Fruit fly (Drosophila melanogaster) whole organism, embryonic: Measurements from ENCODE around the gene Phyhd1.

Experiments used
- CG11696 ChIP-seq: fragments of 200-800 bp; sonication (Bioruptor generic); IDR thresholded peaks from 2 replicates; pipeline ENCODE4 v1.3.6; 2022; ENCODE audit warnings: missing biosample characterization, missing genetic modification characterization
- CG13424 ChIP-seq: fragments of 200-800 bp; sonication (Bioruptor generic); optimal IDR thresholded peaks from 2 replicates; lab custom pipeline; 2019; ENCODE audit warnings: missing biosample characterization, mild to moderate bottlenecking, missing genetic modification characterization, moderate library complexity
- CG14441 ChIP-seq: fragments of 200-800 bp; sonication (Bioruptor generic); IDR thresholded peaks from 2 replicates; pipeline ENCODE4 v1.3.6; 2022; ENCODE audit warnings: missing biosample characterization, missing genetic modification characterization
- CG15601 ChIP-seq: fragments of 200-800 bp; sonication (Bioruptor generic); optimal IDR thresholded peaks from 3 replicates; lab custom pipeline; 2019; ENCODE audit warnings: missing biosample characterization, mild to moderate bottlenecking, missing genetic modification characterization, moderate library complexity
- CG17612 ChIP-seq: fragments of 200-800 bp; sonication (Bioruptor generic); IDR thresholded peaks from 2 replicates; pipeline ENCODE4 v1.3.6; 2022; ENCODE audit warnings: missing biosample characterization, missing genetic modification characterization
- CG17802 ChIP-seq: fragments of 200-800 bp; sonication (Bioruptor generic); optimal IDR thresholded peaks from 2 replicates; lab custom pipeline; 2018; ENCODE audit warnings: missing biosample characterization, mild to moderate bottlenecking, missing genetic modification characterization, moderate library complexity
- CG17829 ChIP-seq: fragments of 200-800 bp; optimal IDR thresholded peaks from 2 replicates; lab custom pipeline; 2019; ENCODE audit warnings: missing biosample characterization, mild to moderate bottlenecking, missing genetic modification characterization, moderate library complexity
- CG31388 ChIP-seq: fragments of 200-800 bp; sonication (Bioruptor generic); optimal IDR thresholded peaks from 2 replicates; lab custom pipeline; 2016; ENCODE audit warnings: missing biosample characterization, missing genetic modification characterization
- CG4328 ChIP-seq: fragments of 200-800 bp; sonication (Bioruptor generic); optimal IDR thresholded peaks from 3 replicates; lab custom pipeline; 2017; ENCODE audit warnings: missing biosample characterization, missing genetic modification reagents, missing genetic modification characterization
- CG6813 ChIP-seq: fragments of 200-800 bp; sonication (Bioruptor generic); optimal IDR thresholded peaks from 2 replicates; lab custom pipeline; 2017; ENCODE audit warnings: missing biosample characterization, missing genetic modification characterization, mild to moderate bottlenecking, moderate library complexity, missing genetic modification reagents
- CG7786 ChIP-seq: fragments of 200-800 bp; sonication (Bioruptor generic); optimal IDR thresholded peaks from 2 replicates; lab custom pipeline; 2016; ENCODE audit warnings: missing biosample characterization, missing genetic modification characterization
- CG8281 ChIP-seq: fragments of 200-800 bp; sonication (Bioruptor generic); optimal IDR thresholded peaks from 2 replicates; lab custom pipeline; 2018; ENCODE audit warnings: missing biosample characterization, mild to moderate bottlenecking, missing genetic modification characterization, moderate library complexity
- CG8388 ChIP-seq: fragments of 200-800 bp; sonication (Bioruptor generic); optimal IDR thresholded peaks from 2 replicates; lab custom pipeline; 2019; ENCODE audit warnings: missing biosample characterization, mild to moderate bottlenecking, missing genetic modification characterization, moderate library complexity
- CrebB ChIP-seq: fragments of 200-800 bp; sonication (Bioruptor generic); optimal IDR thresholded peaks from 3 replicates; lab custom pipeline; 2018; ENCODE audit warnings: missing biosample characterization, mild to moderate bottlenecking, missing genetic modification characterization
- Dref ChIP-seq: fragments of 200-800 bp; sonication (Bioruptor generic); IDR thresholded peaks from 2 replicates; pipeline ENCODE4 v1.3.6; 2022; ENCODE audit warnings: missing biosample characterization, missing genetic modification characterization
- E2f1 ChIP-seq: fragments of 200-800 bp; sonication (Bioruptor generic); IDR thresholded peaks from 2 replicates; pipeline ENCODE4 v1.3.6; 2022; ENCODE audit warnings: missing biosample characterization, missing genetic modification characterization
- ERR ChIP-seq: fragments of 200-800 bp; sonication (Bioruptor generic); optimal IDR thresholded peaks from 2 replicates; lab custom pipeline; 2016; ENCODE audit warnings: missing biosample characterization, missing genetic modification characterization
- Elba2 ChIP-seq: fragments of 200-800 bp; sonication (Bioruptor generic); optimal IDR thresholded peaks from 3 replicates; lab custom pipeline; 2016; ENCODE audit warnings: missing biosample characterization, missing genetic modification characterization
- Fer1 ChIP-seq: fragments of 200-800 bp; sonication (Bioruptor generic); optimal IDR thresholded peaks from 2 replicates; lab custom pipeline; 2017; ENCODE audit warnings: missing biosample characterization, mild to moderate bottlenecking, missing genetic modification characterization
- Gsc ChIP-seq: fragments of 200-800 bp; sonication (Bioruptor generic); IDR thresholded peaks from 2 replicates; pipeline ENCODE4 v1.3.6; 2022; ENCODE audit warnings: missing biosample characterization, missing genetic modification characterization
- Gug ChIP-seq: fragments of 200-800 bp; sonication (Bioruptor generic); IDR thresholded peaks from 4 replicates; pipeline ENCODE4 v1.3.6; 2022; ENCODE audit warnings: missing biosample characterization, missing genetic modification characterization
- H15 ChIP-seq: fragments of 200-800 bp; sonication (Bioruptor generic); IDR thresholded peaks from 3 replicates; pipeline ENCODE4 v1.3.6; 2022; ENCODE audit warnings: missing biosample characterization, missing genetic modification characterization
- Kr ChIP-seq: fragments of 200-800 bp; sonication (Bioruptor generic); optimal IDR thresholded peaks from 2 replicates; lab custom pipeline; 2017; ENCODE audit warnings: missing biosample characterization, mild to moderate bottlenecking, missing genetic modification characterization
- Meics ChIP-seq: fragments of 200-800 bp; sonication (Bioruptor generic); optimal IDR thresholded peaks from 2 replicates; lab custom pipeline; 2017; ENCODE audit warnings: missing biosample characterization, mild to moderate bottlenecking, missing genetic modification characterization
- Mrtf ChIP-seq: fragments of 200-800 bp; sonication (Bioruptor generic); IDR thresholded peaks from 3 replicates; pipeline ENCODE4 v1.3.6; 2022; ENCODE audit warnings: missing biosample characterization, missing genetic modification characterization
- Neu2 ChIP-seq: fragments of 200-800 bp; sonication (Bioruptor generic); optimal IDR thresholded peaks from 3 replicates; lab custom pipeline; 2016; ENCODE audit warnings: missing biosample characterization, missing genetic modification characterization, borderline replicate concordance
- Rx ChIP-seq: fragments of 200-800 bp; sonication (Bioruptor generic); IDR thresholded peaks from 2 replicates; pipeline ENCODE4 v1.3.6; 2022; ENCODE audit warnings: missing biosample characterization, missing genetic modification characterization
- Sox102F ChIP-seq: fragments of 200-800 bp; sonication (Bioruptor generic); optimal IDR thresholded peaks from 2 replicates; lab custom pipeline; 2018; ENCODE audit warnings: missing biosample characterization, mild to moderate bottlenecking, missing genetic modification characterization, moderate library complexity
- TFAM ChIP-seq: fragments of 200-800 bp; sonication (Bioruptor generic); optimal IDR thresholded peaks from 2 replicates; lab custom pipeline; 2017; ENCODE audit warnings: missing biosample characterization, missing genetic modification characterization, inconsistent platforms
- Vsx1 ChIP-seq: fragments of 200-800 bp; sonication (Bioruptor generic); optimal IDR thresholded peaks from 2 replicates; lab custom pipeline; 2017; ENCODE audit warnings: missing biosample characterization, mild to moderate bottlenecking, missing genetic modification characterization, missing genetic modification reagents
- ara ChIP-seq: fragments of 200-800 bp; sonication (Bioruptor generic); IDR thresholded peaks from 2 replicates; pipeline ENCODE4 v1.3.6; 2022; ENCODE audit warnings: missing biosample characterization, missing genetic modification characterization
- cato ChIP-seq: fragments of 200-800 bp; sonication (Bioruptor generic); optimal IDR thresholded peaks from 2 replicates; lab custom pipeline; 2016; ENCODE audit warnings: missing biosample characterization, missing genetic modification characterization, borderline replicate concordance
- chinmo ChIP-seq: fragments of 200-800 bp; sonication (Bioruptor generic); IDR thresholded peaks from 4 replicates; pipeline ENCODE4 v1.3.6; 2022; ENCODE audit warnings: missing biosample characterization, missing genetic modification characterization; ENCODE audit not compliant: partially characterized antibody
- dysf ChIP-seq: fragments of 200-800 bp; sonication (Bioruptor generic); IDR thresholded peaks from 3 replicates; pipeline ENCODE4 v1.3.6; 2022; ENCODE audit warnings: missing biosample characterization, missing genetic modification characterization
- esg ChIP-seq: fragments of 200-800 bp; sonication (Bioruptor generic); conservative IDR thresholded peaks from 2 replicates; pipeline ENCODE4 v1.3.6; 2022; ENCODE audit warnings: missing biosample characterization, missing genetic modification characterization
- ewg ChIP-seq: fragments of 200-800 bp; sonication (Bioruptor generic); optimal IDR thresholded peaks from 3 replicates; lab custom pipeline; 2017; ENCODE audit warnings: mild to moderate bottlenecking, missing biosample characterization, missing genetic modification reagents, missing genetic modification characterization
- gcm ChIP-seq: fragments of 200-800 bp; sonication (Bioruptor generic); optimal IDR thresholded peaks from 2 replicates; lab custom pipeline; 2019; ENCODE audit warnings: missing biosample characterization, mild to moderate bottlenecking, missing genetic modification characterization, moderate library complexity
- gro ChIP-seq: fragments of 200-800 bp; sonication (Bioruptor generic); optimal IDR thresholded peaks from 2 replicates; lab custom pipeline; 2016; ENCODE audit warnings: missing biosample characterization, missing genetic modification characterization
- her ChIP-seq: fragments of 200-800 bp; sonication (Bioruptor generic); optimal IDR thresholded peaks from 2 replicates; lab custom pipeline; 2016; ENCODE audit warnings: missing biosample characterization, missing genetic modification characterization
- nom ChIP-seq: fragments of 200-800 bp; sonication (Bioruptor generic); optimal IDR thresholded peaks from 2 replicates; lab custom pipeline; 2017; ENCODE audit warnings: missing biosample characterization, missing genetic modification characterization, mild to moderate bottlenecking, moderate library complexity, missing genetic modification reagents
- oc ChIP-seq: fragments of 200-800 bp; sonication (Bioruptor generic); optimal IDR thresholded peaks from 2 replicates; lab custom pipeline; 2018; ENCODE audit warnings: missing biosample characterization, mild to moderate bottlenecking, missing genetic modification characterization, moderate library complexity
- p53 ChIP-seq: fragments of 200-800 bp; sonication (Bioruptor generic); optimal IDR thresholded peaks from 2 replicates; lab custom pipeline; 2016; ENCODE audit warnings: missing biosample characterization, missing genetic modification characterization
- sd ChIP-seq: fragments of 200-800 bp; sonication (Bioruptor generic); optimal IDR thresholded peaks from 3 replicates; lab custom pipeline; 2018; ENCODE audit warnings: missing biosample characterization, mild to moderate bottlenecking, missing genetic modification characterization, moderate library complexity
- sens ChIP-seq: fragments of 200-800 bp; sonication (Bioruptor generic); peaks from one replicate; lab custom pipeline; 2016; ENCODE audit warnings: missing biosample characterization, missing genetic modification characterization
- toy ChIP-seq: fragments of 200-800 bp; sonication (Bioruptor generic); IDR thresholded peaks from 2 replicates; pipeline ENCODE4 v1.3.6; 2022; ENCODE audit warnings: missing biosample characterization, missing genetic modification characterization
- usp ChIP-seq: fragments of >200 bp; optimal IDR thresholded peaks from 2 replicates; lab custom pipeline; 2017; ENCODE audit warnings: missing biosample characterization, missing genetic modification characterization
- vfl ChIP-seq: fragments of 200-800 bp; sonication (Bioruptor generic); optimal IDR thresholded peaks from 2 replicates; lab custom pipeline; 2016; ENCODE audit warnings: missing biosample characterization, missing genetic modification characterization
- zen2 ChIP-seq: fragments of 200-800 bp; sonication (Bioruptor generic); IDR thresholded peaks from 3 replicates; pipeline ENCODE4 v1.3.6; 2022; ENCODE audit warnings: missing biosample characterization, missing genetic modification characterization; ENCODE audit not compliant: partially characterized antibody
- zf30C ChIP-seq: fragments of 200-800 bp; sonication (Bioruptor generic); optimal IDR thresholded peaks from 3 replicates; lab custom pipeline; 2018; ENCODE audit warnings: missing biosample characterization, mild to moderate bottlenecking, missing genetic modification characterization

The Phyhd1 gene

DNA sequence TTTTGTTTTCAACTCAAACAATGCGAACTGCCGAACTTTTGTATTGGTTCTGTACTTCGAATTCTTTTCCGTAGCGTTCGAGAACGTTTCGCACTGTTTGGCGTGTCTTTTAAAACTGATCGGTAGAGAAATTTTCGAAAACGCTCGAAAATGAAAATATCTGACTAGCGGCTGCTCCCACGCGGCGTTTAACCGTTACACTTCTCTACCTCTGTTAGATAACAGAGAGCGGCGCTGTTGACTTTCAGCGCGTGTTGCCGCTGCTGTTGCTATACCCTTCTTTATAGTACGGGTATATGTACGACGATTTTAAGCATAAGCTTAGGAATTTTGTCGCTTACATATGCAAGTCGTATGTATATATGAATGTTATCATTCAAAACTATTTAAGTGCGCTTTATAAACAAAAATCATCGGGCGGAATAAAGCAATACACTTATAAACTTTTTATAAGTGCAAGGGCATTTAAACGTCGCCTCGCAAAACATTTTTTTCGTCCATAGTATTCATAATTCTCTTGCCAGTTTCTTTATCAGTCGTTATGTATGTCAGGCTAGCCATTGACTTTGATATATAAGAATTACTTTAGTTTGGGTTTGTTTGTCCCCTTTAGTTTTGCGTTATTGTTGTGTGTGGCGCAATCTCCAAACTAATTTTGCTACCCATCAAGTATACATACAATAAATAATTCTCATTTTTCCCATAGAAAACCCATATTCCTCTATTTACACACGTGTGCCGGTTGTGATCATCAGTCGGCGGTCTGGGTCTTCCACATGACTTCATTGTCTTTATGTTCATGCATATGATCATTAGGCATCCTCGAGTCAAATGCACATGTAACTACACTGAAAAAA is at the start of gene Phyhd1 (continued):
- TF ChIP-seq ERR (GFP tag; lab: Kevin White, UChicago) (peak; percentile 86), vfl (GFP tag; lab: Kevin White, UChicago) (peak; percentile 95), gro (GFP tag; lab: Kevin White, UChicago) (peak; percentile 97), Gug (peak; percentile 91), gcm (peak; percentile 93), her (GFP tag; lab: Kevin White, UChicago) (peak; percentile 95), Meics (GFP tag; lab: Kevin White, UChicago) (peak; percentile 96), zf30C (no peak), oc (tag; lab: Kevin White, UChicago) (peak; percentile 94), usp (GFP tag; lab: Kevin White, UChicago) (no peak), CG8388 (GFP tag; lab: Kevin White, UChicago) (peak; percentile 95), CrebB (tag; lab: Kevin White, UChicago) (peak; percentile 88), CG31388 (peak; percentile 94), ewg (GFP tag; lab: Kevin White, UChicago) (peak; percentile 87), ara (peak; percentile 94), CG8281 (tag; lab: Kevin White, UChicago) (peak; percentile 66), p53 (GFP tag; lab: Kevin White, UChicago) (peak; percentile 39), CG4328 (peak; percentile 37), CG6813 (GFP tag; lab: Kevin White, UChicago) (peak; percentile 89), Neu2 (GFP tag; lab: Kevin White, UChicago) (peak; percentile 61), nom (no peak), sens (GFP tag; lab: Kevin White, UChicago) (peak; percentile 98), CG17802 (tag; lab: Kevin White, UChicago) (peak; percentile 85), dysf (GFP tag; lab: Robert Waterston, UW) (peak; percentile 96), chinmo (GFP tag; lab: Robert Waterston, UW) (0 out of 4 replicates have a peak, but pooled peaks have one; percentile 49), Kr (GFP tag; lab: Kevin White, UChicago) (no peak), CG14441 (GFP tag; lab: Robert Waterston, UW) (peak; percentile 94), Elba2 (GFP tag; lab: Kevin White, UChicago) (peak; percentile 41), CG17612 (GFP tag; lab: Robert Waterston, UW) (peak; percentile 76), zen2 (no peak), H15 (GFP tag; lab: Robert Waterston, UW) (peak; percentile 87), CG15601 (tag; lab: Kevin White, UChicago) (peak; percentile 88), CG13424 (tag; lab: Kevin White, UChicago) (peak; percentile 91), TFAM (peak; percentile 87), esg (GFP tag; lab: Robert Waterston, UW) (peak; percentile 94), sd (tag; lab: Kevin White, UChicago) (peak; percentile 87), Sox102F (GFP tag; lab: Kevin White, UChicago) (peak; percentile 96), CG17829 (tag; lab: Kevin White, UChicago) (peak; percentile 91), toy (GFP tag; lab: Robert Waterston, UW) (peak; percentile 81), Gsc (peak; percentile 60), CG7786 (peak; percentile 97), Rx (GFP tag; lab: Robert Waterston, UW) (peak; percentile 90), Vsx1 (GFP tag; lab: Kevin White, UChicago) (peak; percentile 90), CG11696 (peak; percentile 82), Fer1 (peak; percentile 95), E2f1 (GFP tag; lab: Robert Waterston, UW) (peak; percentile 94), Dref (GFP tag; lab: Robert Waterston, UW) (0 out of 2 replicates have a peak, but pooled peaks have one; percentile 6), cato (GFP tag; lab: Kevin White, UChicago) (peak; percentile 90), Mrtf (GFP tag; lab: Robert Waterston, UW) (peak; percentile 91)
